Fruit fly (Drosophila melanogaster) Kc167 (cell line): ENCODE data around the gene Vha68-3.

Experiments
- Myc ChIP-seq: fragments of >200 bp; optimal IDR thresholded peaks from 2 replicates; lab custom pipeline; 2017; ENCODE audit warnings: missing external identifiers
- Sin3A ChIP-seq: fragments of >200 bp; optimal IDR thresholded peaks from 2 replicates; lab custom pipeline; 2018; ENCODE audit warnings: missing external identifiers
- h ChIP-seq: fragments of >200 bp; optimal IDR thresholded peaks from 3 replicates; lab custom pipeline; 2018; ENCODE audit warnings: missing external identifiers
- insv ChIP-seq: fragments of >200 bp; optimal IDR thresholded peaks from 3 replicates; lab custom pipeline; 2018; ENCODE audit warnings: missing external identifiers
- psq ChIP-seq: fragments of >200 bp; optimal IDR thresholded peaks from 2 replicates; lab custom pipeline; 2017; ENCODE audit warnings: missing external identifiers
- ttk ChIP-seq: sonication (Bioruptor generic); optimal IDR thresholded peaks from 2 replicates; lab custom pipeline; 2017; ENCODE audit warnings: missing external identifiers

The Vha68-3 gene

DNA sequence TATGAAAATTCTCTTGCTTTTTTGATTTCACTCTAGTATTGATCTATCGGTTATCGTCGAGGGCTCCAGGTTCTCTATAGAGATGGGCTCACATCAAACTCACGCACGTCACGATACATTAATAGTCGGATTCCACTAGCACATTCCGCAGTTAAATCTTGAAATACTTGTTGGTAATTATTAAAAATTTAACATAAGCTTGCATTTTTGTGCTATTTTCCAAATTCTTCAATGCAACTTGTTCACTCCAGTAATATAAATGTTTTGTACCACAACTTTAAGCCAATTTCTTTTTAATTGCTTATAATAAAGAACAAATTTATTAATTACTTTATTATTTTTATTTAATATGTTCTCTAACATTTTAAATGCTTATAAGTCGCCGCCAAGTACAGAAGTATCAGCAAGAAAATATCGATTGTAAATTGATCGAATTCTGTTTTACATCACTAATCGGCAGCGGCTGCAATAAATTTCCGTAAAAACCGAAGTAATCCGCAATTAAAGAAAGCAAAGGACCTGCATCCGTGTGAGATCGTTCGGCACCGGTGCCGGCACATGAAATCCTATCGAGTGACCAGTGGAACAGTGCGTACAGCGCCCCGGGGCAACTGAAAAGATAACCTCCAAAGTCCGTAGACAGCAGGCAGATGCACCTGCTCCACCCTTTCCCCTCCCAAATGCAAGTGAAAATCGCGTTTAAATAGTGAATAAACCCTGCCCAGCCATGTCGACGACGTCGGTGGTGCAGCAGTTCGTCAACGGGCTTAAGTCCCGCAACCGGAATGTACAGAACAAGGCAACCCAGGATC, 25.7 kb downstream of the Vha68-3 start, which contains the start of the genes Vha68-1 and mTor:
Gene Vha68-1, minus strand, starts transcription at position 49 of the 812 bp plus-strand sequence.
Gene mTor, plus strand, starts transcription at position 422 of the 812 bp plus-strand sequence.
- TF ChIP-seq ttk (lab: Kevin White, UChicago) (no peak), Myc (lab: Kevin White, UChicago) (no peak), Sin3A (lab: Kevin White, UChicago) (no peak), insv (lab: Kevin White, UChicago) (no peak), psq (lab: Kevin White, UChicago) (no peak), h (lab: Kevin White, UChicago) (no peak)

DNA sequence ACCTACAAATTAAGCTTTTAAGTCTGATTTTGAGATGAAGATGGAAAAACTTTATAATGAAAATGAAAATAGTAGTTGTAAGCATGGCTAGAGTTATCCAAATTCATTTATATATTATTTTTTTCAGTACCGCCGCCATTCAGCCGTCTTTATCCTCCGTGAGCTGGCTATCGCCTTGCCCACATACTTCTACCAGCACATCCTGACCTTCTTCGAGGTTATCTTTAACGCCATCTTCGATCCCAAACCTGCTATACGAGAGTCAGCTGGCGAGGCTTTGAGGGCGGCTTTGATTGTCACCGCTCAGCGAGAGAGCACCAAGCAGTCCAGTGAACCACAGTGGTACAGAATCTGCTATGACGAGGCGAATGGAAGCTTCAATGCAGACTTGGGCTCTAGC, 26.7 kb downstream of the Vha68-3 start:
- no peak for TF ChIP-seq insv (lab: Kevin White, UChicago)
- TF ChIP-seq ttk (lab: Kevin White, UChicago): no peak
- no peak for TF ChIP-seq Sin3A (lab: Kevin White, UChicago)
- TF ChIP-seq h (lab: Kevin White, UChicago): no peak
- TF ChIP-seq psq (lab: Kevin White, UChicago): no peak
- TF ChIP-seq Myc (lab: Kevin White, UChicago): no peak

DNA sequence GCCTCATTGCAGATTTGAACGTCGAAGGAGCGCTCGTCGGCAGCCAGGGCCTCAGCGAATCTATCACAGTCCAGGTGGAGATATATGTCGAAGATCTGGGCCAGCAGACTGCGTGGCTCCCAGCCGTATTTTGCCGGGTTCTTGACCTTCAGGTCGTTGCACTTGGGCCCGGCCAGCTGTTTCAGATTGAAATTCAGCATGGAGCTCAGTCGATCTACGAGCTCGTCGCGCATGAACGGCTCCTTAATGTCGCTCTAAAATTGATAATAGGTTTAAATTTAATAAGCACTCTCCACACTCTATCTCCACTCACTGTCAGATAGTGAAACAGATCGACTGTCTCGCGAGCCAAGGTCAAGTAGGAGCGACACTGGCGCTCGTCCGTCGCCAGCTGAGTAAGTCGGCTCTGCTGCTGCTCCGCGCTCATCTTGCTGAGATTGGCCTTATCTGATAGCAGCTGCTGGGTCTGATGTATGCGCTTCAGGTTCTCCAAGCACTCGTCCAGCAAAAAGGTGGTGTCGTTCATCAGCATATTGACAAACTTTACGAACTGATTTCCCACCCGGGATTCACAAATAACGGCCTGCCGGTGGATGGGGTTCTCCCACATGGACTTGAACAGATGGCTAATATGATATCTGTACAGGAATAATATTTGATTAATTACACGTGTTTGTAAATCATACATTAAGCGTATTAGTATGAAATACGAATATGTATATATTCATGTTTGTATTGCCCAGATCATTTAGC, 35.6 kb downstream of the Vha68-3 start:
- TF ChIP-seq ttk (lab: Kevin White, UChicago): no peak
- no peak for TF ChIP-seq insv (lab: Kevin White, UChicago)
- TF ChIP-seq psq (lab: Kevin White, UChicago): no peak
- no peak for TF ChIP-seq Myc (lab: Kevin White, UChicago)
- TF ChIP-seq h (lab: Kevin White, UChicago): no peak
- TF ChIP-seq Sin3A (lab: Kevin White, UChicago): no peak

- TF ChIP-seq h (lab: Kevin White, UChicago): no peak
Observed at dm6 chr2L:13018992-13019484, 40.5 kb downstream of the Vha68-3 start, which contains the start of gene Ube4B. Gene Ube4B (minus strand): TSS chr2L:13019434.

- no peak for TF ChIP-seq Sin3A (lab: Kevin White, UChicago)
- TF ChIP-seq Myc (lab: Kevin White, UChicago): no peak
- no peak for TF ChIP-seq insv (lab: Kevin White, UChicago)
- no peak for TF ChIP-seq ttk (lab: Kevin White, UChicago)
- no peak for TF ChIP-seq h (lab: Kevin White, UChicago)
- no peak for TF ChIP-seq psq (lab: Kevin White, UChicago)
Observed at dm6 chr2L:13021020-13021781, 42.6 kb downstream of the Vha68-3 start, which contains the start of gene CG9933. Gene CG9933 (minus strand): TSS chr2L:13021312.

- no peak for TF ChIP-seq ttk (lab: Kevin White, UChicago)
- no peak for TF ChIP-seq Sin3A (lab: Kevin White, UChicago)
- TF ChIP-seq psq (lab: Kevin White, UChicago): no peak
- no peak for TF ChIP-seq Myc (lab: Kevin White, UChicago)
- no peak for TF ChIP-seq insv (lab: Kevin White, UChicago)
Observed at dm6 chr2L:13028923-13029322, 50.3 kb downstream of the Vha68-3 start.
